Worm (Caenorhabditis elegans): Measurements from ENCODE around the gene ZC239.3.

The ZC239.3 gene

DNA sequence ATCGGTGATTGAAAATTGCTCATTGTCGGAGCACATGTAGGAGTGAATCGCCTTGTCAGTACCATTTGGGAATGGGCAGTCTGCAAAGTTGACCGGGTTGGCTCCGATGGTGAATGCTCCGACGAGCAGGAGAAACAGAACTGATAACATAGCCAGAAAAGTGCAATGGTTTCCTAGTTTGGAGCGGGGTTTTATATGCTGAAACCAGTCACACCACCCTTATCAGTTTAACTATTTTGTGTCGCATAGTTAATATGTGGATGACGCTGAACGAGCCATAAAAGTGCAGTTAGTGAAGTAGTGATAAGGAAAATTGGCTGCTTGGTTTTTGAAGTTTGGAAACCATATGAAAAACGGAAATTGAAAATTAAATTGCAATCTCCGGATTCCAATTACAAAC is 30.0 kb downstream of the ZC239.3 start, which contains the start of gene C17F4.7 (continued):
- TF ChIP-seq nhr-6 (tag; optimal IDR thresholded peaks at IDR 0.05): no peak
- 0 out of 2 replicates have a peak, but pooled peaks have one; percentile 12 for TF ChIP-seq lin-38 (GFP tag; IDR thresholded peaks at IDR 0.05)
- no peak for TF ChIP-seq egl-43 (GFP tag; IDR thresholded peaks at IDR 0.05)
- no peak for TF ChIP-seq T26A8.4 (GFP tag; IDR thresholded peaks at IDR 0.05)
- TF ChIP-seq daf-12 (tag; optimal IDR thresholded peaks at IDR 0.05): no peak
- peak in 1 of 2 experiments; percentile 80 for TF ChIP-seq unc-62 (GFP tag; optimal IDR thresholded peaks at IDR 0.05 in 1 of 2)
- TF ChIP-seq unc-62 (tag; optimal IDR thresholded peaks at IDR 0.05): no peak
- peak; percentile 62 for TF ChIP-seq mxl-3 (GFP tag; optimal IDR thresholded peaks at IDR 0.05)
- TF ChIP-seq nhr-237 (tag; optimal IDR thresholded peaks at IDR 0.05): no peak
- no peak for TF ChIP-seq zag-1 (tag; optimal IDR thresholded peaks at IDR 0.05)
- TF ChIP-seq ceh-28 (tag; optimal IDR thresholded peaks at IDR 0.05): no peak
- TF ChIP-seq F49E8.2 (tag; optimal IDR thresholded peaks at IDR 0.05; ENCODE audit: borderline replicate concordance): no peak
- TF ChIP-seq hlh-11 (tag; optimal IDR thresholded peaks at IDR 0.05): peak; percentile 84
- TF ChIP-seq zip-2 (tag; optimal IDR thresholded peaks at IDR 0.05): no peak
- TF ChIP-seq aha-1 (tag): peak; percentile 62
- peak; percentile 95 for TF ChIP-seq nhr-28 (tag; optimal IDR thresholded peaks at IDR 0.05)
- no peak for TF ChIP-seq Y75B8A.6 (GFP tag; IDR thresholded peaks at IDR 0.05)
- no peak for TF ChIP-seq lin-39 (tag; optimal IDR thresholded peaks at IDR 0.05)
- peak; percentile 12 for TF ChIP-seq jun-1 (tag; optimal IDR thresholded peaks at IDR 0.05)
- TF ChIP-seq hlh-30 (tag; optimal IDR thresholded peaks at IDR 0.05; ENCODE audit: insufficient read depth): peak; percentile 2
- no peak for TF ChIP-seq dmd-8 (GFP tag; IDR thresholded peaks at IDR 0.05)
- TF ChIP-seq lin-1 (GFP tag; IDR thresholded peaks at IDR 0.05): peak; percentile 77; the same call in 1 of the 2 replicates
- no peak for TF ChIP-seq ama-1 (optimal IDR thresholded peaks at IDR 0.05)
- TF ChIP-seq daf-19 (GFP tag; conservative IDR thresholded peaks at IDR 0.05): no peak
- TF ChIP-seq arid-1 (GFP tag; conservative IDR thresholded peaks at IDR 0.05): no peak
- no peak for TF ChIP-seq daf-16 (GFP tag; optimal IDR thresholded peaks at IDR 0.05)
- TF ChIP-seq daf-16 (tag; optimal IDR thresholded peaks at IDR 0.05): peak; percentile 77
- TF ChIP-seq nhr-42 (GFP tag; IDR thresholded peaks at IDR 0.05): no peak

DNA sequence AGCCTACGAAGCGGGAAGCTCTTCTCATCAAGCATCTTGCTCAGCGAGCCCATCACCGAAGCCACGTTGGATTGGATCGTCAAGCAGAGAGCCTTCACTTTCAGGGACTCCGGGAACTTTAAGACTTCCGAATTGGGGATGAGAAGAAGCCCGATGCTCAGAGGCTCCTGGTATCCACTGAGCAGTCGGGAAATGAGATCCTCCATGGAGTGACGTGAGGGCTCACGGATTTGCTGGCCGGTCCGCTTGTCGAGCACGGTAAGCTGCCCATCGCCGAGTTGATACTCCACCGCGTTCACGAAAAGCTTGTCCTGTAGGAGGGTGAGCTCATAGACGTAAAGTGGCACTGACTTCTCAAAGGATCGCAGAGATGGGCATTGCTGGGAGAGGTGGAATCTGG is 31.7 kb downstream of the ZC239.3 start:
- TF ChIP-seq set-16 (GFP tag; IDR thresholded peaks at IDR 0.05) (peak; percentile 58; the same call in 1 of the 2 replicates), duxl-1 (tag; optimal IDR thresholded peaks at IDR 0.05; ENCODE audit: poor library complexity) (no peak)

DNA sequence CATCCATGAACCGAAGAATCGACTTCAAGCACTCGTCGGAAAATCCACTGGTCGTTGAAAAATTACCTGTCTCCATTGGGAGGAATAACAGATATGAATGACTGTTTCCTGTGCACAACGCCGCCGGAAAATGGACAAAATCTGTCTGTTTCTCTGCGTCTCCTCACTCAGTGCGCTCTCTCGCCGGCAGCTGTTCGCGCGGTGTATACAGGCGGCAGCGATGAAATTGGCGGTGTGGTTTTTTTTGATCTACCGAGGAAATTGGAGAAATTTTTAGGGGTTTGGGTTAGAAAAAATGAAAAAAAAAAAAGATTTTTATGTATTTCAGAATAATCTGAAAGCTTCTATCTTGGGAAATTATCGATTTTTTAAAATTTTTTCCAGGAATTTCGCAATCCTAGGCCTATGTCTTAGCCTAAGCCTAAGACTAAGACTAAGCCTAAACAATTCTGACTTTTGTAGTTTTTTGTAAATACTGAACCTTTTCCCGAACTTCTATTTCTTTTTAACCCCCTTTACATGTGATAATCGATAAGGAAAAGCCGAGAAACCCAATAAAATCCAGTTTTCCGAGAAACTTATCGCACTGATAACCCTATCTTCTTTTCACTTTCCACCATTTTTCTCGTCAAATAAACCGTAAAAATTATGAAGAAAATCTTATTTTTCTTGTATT is 32.3 kb downstream of the ZC239.3 start, which contains the start of the genes fbxc-50 and C17F4.2:
Gene fbxc-50, minus strand, starts transcription at position 81 of the 676 bp plus-strand sequence.
Gene C17F4.2, plus strand, starts transcription at position 626 of the 676 bp plus-strand sequence.
- TF ChIP-seq lsy-2 (tag; optimal IDR thresholded peaks at IDR 0.05) (no peak), nhr-77 (tag; optimal IDR thresholded peaks at IDR 0.05) (no peak), dmd-6 (GFP tag; IDR thresholded peaks at IDR 0.05) (no peak), jun-1 (tag; optimal IDR thresholded peaks at IDR 0.05) (no peak), T26A8.4 (GFP tag; IDR thresholded peaks at IDR 0.05) (no peak), madf-5 (GFP tag; IDR thresholded peaks at IDR 0.05) (no peak), aly-2 (tag; optimal IDR thresholded peaks at IDR 0.05) (no peak)

DNA sequence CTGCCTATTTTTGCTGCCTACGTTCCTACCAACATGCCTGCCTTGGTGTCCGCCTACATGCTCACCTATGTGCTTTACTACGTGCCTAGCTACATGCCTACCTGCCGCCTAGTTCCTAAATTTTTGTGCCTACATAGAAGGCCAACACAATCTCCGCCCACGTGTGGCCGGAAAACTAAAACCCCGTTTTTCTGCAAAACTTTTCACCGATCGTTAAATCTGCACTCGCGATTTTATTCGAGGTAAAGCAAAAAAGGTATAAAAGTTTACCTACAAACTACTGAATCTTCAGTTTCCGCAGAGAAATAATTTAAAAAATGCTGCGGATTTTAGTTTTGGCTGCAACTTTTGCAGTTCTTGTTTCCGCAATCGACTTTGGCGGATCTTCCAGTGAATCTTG is 33.5 kb downstream of the ZC239.3 start, which contains the start of gene clec-124:
Gene clec-124, plus strand, starts transcription at position 301 of the 400 bp plus-strand sequence.
- no peak for TF ChIP-seq ceh-82 (tag; optimal IDR thresholded peaks at IDR 0.05)
- TF ChIP-seq gei-8 (GFP tag; optimal IDR thresholded peaks at IDR 0.05): no peak
- no peak for TF ChIP-seq aha-1 (tag)
- TF ChIP-seq ztf-11 (tag; optimal IDR thresholded peaks at IDR 0.05): no peak
- no peak for TF ChIP-seq F26F4.8 (GFP tag; conservative IDR thresholded peaks at IDR 0.05)
- no peak for TF ChIP-seq T20F7.1 (GFP tag; optimal IDR thresholded peaks at IDR 0.05)
- no peak for TF ChIP-seq set-16 (GFP tag; IDR thresholded peaks at IDR 0.05)
- TF ChIP-seq php-3 (GFP tag; IDR thresholded peaks at IDR 0.05): no peak

Data from whole organism, L4 larva.